Fruit fly (Drosophila melanogaster): ENCODE data around the gene Pldn.
A peak's percentile ranks its signal among the peaks of the same experiment; 100 is the strongest.

The Pldn gene

DNA sequence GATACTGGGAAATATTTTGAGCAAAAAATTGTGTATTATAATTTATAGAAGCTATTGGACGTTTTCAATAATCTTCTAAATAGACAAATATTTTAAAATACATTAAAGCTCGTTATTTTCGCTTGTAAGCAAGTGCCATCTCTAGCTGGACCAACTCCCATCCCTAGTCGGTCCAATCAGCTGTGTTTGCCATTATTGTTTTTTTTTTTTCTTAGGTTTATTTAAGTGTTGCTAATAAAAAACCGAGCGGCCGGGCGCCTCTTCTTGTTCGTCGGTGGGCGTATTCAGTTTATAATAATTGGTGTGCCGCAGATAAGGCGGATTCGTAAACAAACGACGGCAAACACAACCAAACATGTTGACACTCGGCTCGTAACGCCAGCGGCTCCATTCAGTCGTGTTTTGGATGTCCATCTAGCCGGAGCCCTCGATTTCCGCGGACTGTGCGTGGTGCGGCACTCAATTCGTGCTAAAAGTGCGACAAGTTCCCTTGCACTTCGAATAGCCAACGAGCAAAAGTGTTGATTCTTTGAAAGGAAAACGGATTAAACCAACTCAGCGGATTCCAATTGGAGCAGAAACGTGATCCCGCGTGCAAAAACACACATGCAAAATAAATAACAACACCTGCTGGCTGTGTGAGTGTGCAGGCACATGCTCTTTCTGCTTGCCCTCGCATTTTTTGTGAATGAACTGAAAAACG, 7.2 kb downstream of the Pldn start, which contains the start of gene Sugb (continued):
- peak; percentile 84 for TF ChIP-seq Dll (GFP tag; IDR thresholded peaks at IDR 0.05; ENCODE audit: partially characterized antibody)
- no peak for TF ChIP-seq CG8478 (optimal IDR thresholded peaks at IDR 0.05)
- TF ChIP-seq wor (GFP tag; IDR thresholded peaks at IDR 0.05): no peak
- peak; percentile 58 for TF ChIP-seq CG17829 (tag; optimal IDR thresholded peaks at IDR 0.05)
- no peak for TF ChIP-seq Nf-YA (GFP tag; IDR thresholded peaks at IDR 0.05)
- TF ChIP-seq CG2116 (GFP tag; optimal IDR thresholded peaks at IDR 0.05): peak; percentile 38
- TF ChIP-seq CG30020 (tag; optimal IDR thresholded peaks at IDR 0.05): no peak
- TF ChIP-seq CG9609 (GFP tag; optimal IDR thresholded peaks at IDR 0.05): peak; percentile 40
- peak; percentile 0 for TF ChIP-seq Elba2 (GFP tag; optimal IDR thresholded peaks at IDR 0.05)
- TF ChIP-seq CG12155 (GFP tag; optimal IDR thresholded peaks at IDR 0.05): peak; percentile 71
- TF ChIP-seq twi (tag; optimal IDR thresholded peaks at IDR 0.05): no peak
- peak; percentile 14; the same call in 1 of the 2 replicates for TF ChIP-seq CG11085 (GFP tag; IDR thresholded peaks at IDR 0.05)
- TF ChIP-seq Spps (tag; optimal IDR thresholded peaks at IDR 0.05): no peak

DNA sequence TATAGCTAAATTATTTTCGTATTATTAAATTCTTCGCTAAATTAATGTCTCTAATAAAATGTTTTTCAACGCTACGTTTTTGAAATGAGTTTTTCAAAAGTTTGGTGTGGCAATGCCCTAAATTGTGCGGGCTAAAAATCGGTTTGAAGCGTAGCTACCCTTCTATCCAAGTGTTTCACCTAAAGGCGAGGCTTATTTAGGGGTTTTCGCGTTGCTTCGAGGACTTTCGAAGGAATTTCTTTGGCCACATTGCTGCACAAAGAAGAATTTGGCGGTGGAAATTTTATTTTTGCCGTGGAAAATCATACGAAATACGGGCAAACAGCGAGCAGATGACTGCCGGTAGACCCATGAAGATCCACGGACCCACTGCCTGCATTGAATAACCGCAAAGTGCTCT, 9.4 kb downstream of the Pldn start, which contains the start of gene TfIIEalpha:
TSS of gene TfIIEalpha (plus strand) at position 245 of the 400 bp plus-strand sequence.
- TF ChIP-seq CG13894 (tag; optimal IDR thresholded peaks at IDR 0.05) (peak; percentile 14), Rfx (GFP tag; IDR thresholded peaks at IDR 0.05) (peak; percentile 49; the same call in 1 of the 2 replicates), Bgb (GFP tag; IDR thresholded peaks at IDR 0.05; ENCODE audit: partially characterized antibody) (peak; percentile 54; the same call in 1 of the 2 replicates), CG10543 (GFP tag; optimal IDR thresholded peaks at IDR 0.05) (peak; percentile 24), Hey (tag; optimal IDR thresholded peaks at IDR 0.05) (no peak), CG12104 (GFP tag; optimal IDR thresholded peaks at IDR 0.05) (no peak), Dref (GFP tag; IDR thresholded peaks at IDR 0.05) (peak; percentile 69), CG8290 (GFP tag; optimal IDR thresholded peaks at IDR 0.05) (peak; percentile 25), CG8290 (tag; optimal IDR thresholded peaks at IDR 0.05) (peak in 1 of 2 experiments; percentile 60), Ets97D (GFP tag; optimal IDR thresholded peaks at IDR 0.05) (peak; percentile 84), caup (GFP tag; optimal IDR thresholded peaks at IDR 0.05; ENCODE audit: severe bottlenecking) (no peak), Pdp1 (GFP tag; optimal IDR thresholded peaks at IDR 0.05) (peak in 1 of 2 experiments; percentile 56), Oli (tag; optimal IDR thresholded peaks at IDR 0.05) (no peak), HmgD (GFP tag; optimal IDR thresholded peaks at IDR 0.05) (peak; percentile 69), grau (tag; optimal IDR thresholded peaks at IDR 0.05) (peak; percentile 25), esg (GFP tag; conservative IDR thresholded peaks at IDR 0.05) (no peak), CG17186 (GFP tag; optimal IDR thresholded peaks at IDR 0.05) (peak; percentile 43), CG8944 (GFP tag; optimal IDR thresholded peaks at IDR 0.05) (no peak), CG10267 (tag; optimal IDR thresholded peaks at IDR 0.05) (peak; percentile 56), ac (GFP tag; optimal IDR thresholded peaks at IDR 0.05) (no peak), pnt (GFP tag; optimal IDR thresholded peaks at IDR 0.05) (no peak), Sry-δ (GFP tag; optimal IDR thresholded peaks at IDR 0.05) (peak; percentile 59), bcd (GFP tag; optimal IDR thresholded peaks at IDR 0.05) (peak; percentile 8), Med (GFP tag) (peak; percentile 76), BEAF-32 (GFP tag; optimal IDR thresholded peaks at IDR 0.05) (peak; percentile 48), Dek (tag; optimal IDR thresholded peaks at IDR 0.05) (peak; percentile 45), bab2 (GFP tag; optimal IDR thresholded peaks at IDR 0.05) (no peak), Atf6 (GFP tag; IDR thresholded peaks at IDR 0.05) (no peak), CG8924 (tag; optimal IDR thresholded peaks at IDR 0.05) (no peak), pzg (GFP tag; optimal IDR thresholded peaks at IDR 0.05) (peak; percentile 97), Opbp (GFP tag; IDR thresholded peaks at IDR 0.05; ENCODE audit: partially characterized antibody) (peak; percentile 74; the same call in 2 of the 3 replicates), phol (tag; optimal IDR thresholded peaks at IDR 0.05) (peak; percentile 54), ab (GFP tag; optimal IDR thresholded peaks at IDR 0.05) (no peak), CG5245 (GFP tag; optimal IDR thresholded peaks at IDR 0.05) (no peak), CG8359 (GFP tag; optimal IDR thresholded peaks at IDR 0.05; ENCODE audit: borderline replicate concordance) (no peak), pho (GFP tag; optimal IDR thresholded peaks at IDR 0.05) (no peak)

Data from whole organism, embryonic.